Worm (Caenorhabditis elegans) whole organism, late embryonic: ENCODE results near the gene pph-2.

ENCODE experiments used
- C38D4.7 ChIP-seq: fragments of 200-800 bp; sonication (Bioruptor generic); optimal IDR thresholded peaks from 2 replicates; lab custom pipeline; 2018; ENCODE audit warnings: mild to moderate bottlenecking, missing genetic modification characterization, moderate library complexity, missing compliant biosample characterization
- F13H6.1 ChIP-seq: sonication (generic microtip); optimal IDR thresholded peaks from 2 replicates; lab custom pipeline; 2016; ENCODE audit warnings: missing genetic modification characterization, missing compliant biosample characterization
- K02D7.2 ChIP-seq: sonication (generic microtip); optimal IDR thresholded peaks from 2 replicates; lab custom pipeline; 2017; ENCODE audit warnings: mild to moderate bottlenecking, missing genetic modification characterization, missing compliant biosample characterization
- T23F11.4 ChIP-seq: fragments of 200-800 bp; sonication (Bioruptor generic); optimal IDR thresholded peaks from 2 replicates; lab custom pipeline; 2018; ENCODE audit warnings: mild to moderate bottlenecking, missing genetic modification characterization, missing compliant biosample characterization
- ahr-1 ChIP-seq: sonication (generic microtip); optimal IDR thresholded peaks from 2 replicates; lab custom pipeline; 2016; ENCODE audit warnings: missing genetic modification characterization, missing compliant biosample characterization
- ceh-14 ChIP-seq: sonication (generic microtip); optimal IDR thresholded peaks from 2 replicates; lab custom pipeline; 2016; ENCODE audit warnings: missing genotype, missing genetic modification characterization, missing compliant biosample characterization
- ceh-2 ChIP-seq: sonication (generic microtip); optimal IDR thresholded peaks from 2 replicates; lab custom pipeline; 2016; ENCODE audit warnings: missing genotype, missing genetic modification characterization, missing compliant biosample characterization
- ceh-24 ChIP-seq: sonication (generic microtip); optimal IDR thresholded peaks from 2 replicates; lab custom pipeline; 2016; ENCODE audit warnings: mild to moderate bottlenecking, missing genetic modification characterization, missing compliant biosample characterization
- ceh-30 ChIP-seq: fragments of 150-350 bp; optimal IDR thresholded peaks from 2 replicates; lab custom pipeline; 2014; ENCODE audit warnings: missing biosample characterization, missing genetic modification characterization
- ceh-31 ChIP-seq: sonication (generic microtip); optimal IDR thresholded peaks from 2 replicates; lab custom pipeline; 2016; ENCODE audit warnings: missing genetic modification characterization, missing compliant biosample characterization
- ceh-45 ChIP-seq: fragments of 200-800 bp; sonication (Bioruptor generic); IDR thresholded peaks from 2 replicates; pipeline ENCODE4 v1.3.6; 2022; ENCODE audit warnings: missing genetic modification reagents, missing genetic modification characterization, missing compliant biosample characterization
- ceh-48 ChIP-seq: sonication (generic microtip); optimal IDR thresholded peaks from 2 replicates; lab custom pipeline; 2016; ENCODE audit warnings: missing genetic modification characterization, inconsistent platforms, missing compliant biosample characterization
- ceh-6 ChIP-seq: fragments of 200-800 bp; sonication (Bioruptor generic); optimal IDR thresholded peaks from 2 replicates; lab custom pipeline; 2018; ENCODE audit warnings: mild to moderate bottlenecking, missing genetic modification characterization, missing compliant biosample characterization
- ceh-9 ChIP-seq: sonication (generic microtip); optimal IDR thresholded peaks from 2 replicates; lab custom pipeline; 2016; ENCODE audit warnings: mild to moderate bottlenecking, missing genetic modification characterization, inconsistent platforms, missing compliant biosample characterization
- che-1 ChIP-seq: sonication (generic microtip); optimal IDR thresholded peaks from 2 replicates; lab custom pipeline; 2016; ENCODE audit warnings: mild to moderate bottlenecking, missing genetic modification characterization, missing compliant biosample characterization
- dmd-4 ChIP-seq: sonication (generic microtip); optimal IDR thresholded peaks from 2 replicates; lab custom pipeline; 2016; ENCODE audit warnings: borderline replicate concordance, missing genetic modification characterization, missing compliant biosample characterization
- dve-1 ChIP-seq: sonication (generic microtip); optimal IDR thresholded peaks from 2 replicates; lab custom pipeline; 2017; ENCODE audit warnings: antibody characterized with exemption, mild to moderate bottlenecking, missing genetic modification characterization, missing compliant biosample characterization
- elt-4 ChIP-seq: sonication (generic microtip); optimal IDR thresholded peaks from 2 replicates; lab custom pipeline; 2016; ENCODE audit warnings: missing genetic modification characterization, missing compliant biosample characterization
- ets-4 ChIP-seq: sonication (generic microtip); optimal IDR thresholded peaks from 2 replicates; lab custom pipeline; 2016; ENCODE audit warnings: missing genetic modification characterization, missing compliant biosample characterization
- eyg-1 ChIP-seq: sonication (generic microtip); optimal IDR thresholded peaks from 2 replicates; lab custom pipeline; 2016; ENCODE audit warnings: missing genotype, missing genetic modification characterization, missing compliant biosample characterization
- fax-1 ChIP-seq: sonication (generic microtip); optimal IDR thresholded peaks from 2 replicates; lab custom pipeline; 2016; ENCODE audit warnings: missing genotype, missing genetic modification characterization, missing compliant biosample characterization
- fkh-10 ChIP-seq: fragments of 150-350 bp; optimal IDR thresholded peaks from 2 replicates; lab custom pipeline; 2014; ENCODE audit warnings: missing biosample characterization, missing genetic modification reagents, missing genetic modification characterization
- fkh-6 ChIP-seq: sonication (generic microtip); optimal IDR thresholded peaks from 2 replicates; lab custom pipeline; 2016; ENCODE audit warnings: missing genetic modification characterization, missing compliant biosample characterization
- gmeb-2 ChIP-seq: sonication (generic microtip); optimal IDR thresholded peaks from 2 replicates; lab custom pipeline; 2016; ENCODE audit warnings: missing genetic modification characterization, inconsistent platforms, missing compliant biosample characterization
- hlh-13 ChIP-seq: fragments of 200-800 bp; sonication (Bioruptor generic); optimal IDR thresholded peaks from 2 replicates; lab custom pipeline; 2018; ENCODE audit warnings: mild to moderate bottlenecking, missing genetic modification characterization, missing compliant biosample characterization
- hlh-15 ChIP-seq: sonication (generic microtip); optimal IDR thresholded peaks from 2 replicates; lab custom pipeline; 2016; ENCODE audit warnings: missing genetic modification characterization, missing compliant biosample characterization
- lim-6 ChIP-seq: sonication (generic microtip); optimal IDR thresholded peaks from 2 replicates; lab custom pipeline; 2016; ENCODE audit warnings: missing genetic modification characterization, missing compliant biosample characterization
- madf-2 ChIP-seq: sonication (generic microtip); optimal IDR thresholded peaks from 2 replicates; lab custom pipeline; 2017; ENCODE audit warnings: missing genetic modification characterization, missing compliant biosample characterization
- nfya-1 ChIP-seq: sonication (generic microtip); optimal IDR thresholded peaks from 2 replicates; lab custom pipeline; 2017; ENCODE audit warnings: missing genetic modification characterization, mild to moderate bottlenecking, missing compliant biosample characterization, antibody characterized with exemption, moderate library complexity
- nhr-11 ChIP-seq: fragments of 150-350 bp; optimal IDR thresholded peaks from 2 replicates; lab custom pipeline; 2014; ENCODE audit warnings: missing biosample characterization, missing genetic modification characterization
- npax-4 ChIP-seq: sonication (generic microtip); optimal IDR thresholded peaks from 2 replicates; lab custom pipeline; 2016; ENCODE audit warnings: missing genetic modification characterization, missing compliant biosample characterization
- pag-3 ChIP-seq: sonication (generic microtip); optimal IDR thresholded peaks from 2 replicates; lab custom pipeline; 2016; ENCODE audit warnings: missing compliant biosample characterization, missing genetic modification characterization, borderline replicate concordance
- pat-9 ChIP-seq: fragments of 200-800 bp; sonication (Bioruptor generic); optimal IDR thresholded peaks from 2 replicates; lab custom pipeline; 2018; ENCODE audit warnings: mild to moderate bottlenecking, missing genetic modification characterization, moderate library complexity, missing compliant biosample characterization
- pax-1 ChIP-seq: fragments of 150-350 bp; optimal IDR thresholded peaks from 2 replicates; lab custom pipeline; 2014; ENCODE audit warnings: missing biosample characterization, missing genetic modification characterization
- pha-2 ChIP-seq: sonication (generic microtip); optimal IDR thresholded peaks from 2 replicates; lab custom pipeline; 2017; ENCODE audit warnings: mild to moderate bottlenecking, missing genetic modification characterization, missing compliant biosample characterization
- pha-4 ChIP-seq: fragments of 150-350 bp; optimal IDR thresholded peaks from 2 replicates; lab custom pipeline; 2018; ENCODE audit warnings: missing biosample characterization, missing genetic modification reagents, missing genetic modification characterization
- pros-1 ChIP-seq: fragments of 150-350 bp; optimal IDR thresholded peaks from 2 replicates; lab custom pipeline; 2014; ENCODE audit warnings: missing biosample characterization, missing genetic modification reagents, missing genetic modification characterization
- ref-2 ChIP-seq: sonication (generic microtip); optimal IDR thresholded peaks from 2 replicates; lab custom pipeline; 2016; ENCODE audit warnings: missing genetic modification characterization, missing compliant biosample characterization
- rnt-1 ChIP-seq: sonication (generic microtip); optimal IDR thresholded peaks from 2 replicates; lab custom pipeline; 2016; ENCODE audit warnings: missing genetic modification characterization, missing compliant biosample characterization
- sdc-2 ChIP-seq: sonication (generic microtip); optimal IDR thresholded peaks from 2 replicates; lab custom pipeline; 2016; ENCODE audit warnings: missing genotype, missing genetic modification characterization, missing compliant biosample characterization
- sox-4 ChIP-seq: sonication (generic microtip); optimal IDR thresholded peaks from 2 replicates; lab custom pipeline; 2017; ENCODE audit warnings: mild to moderate bottlenecking, missing genetic modification characterization, inconsistent platforms, missing compliant biosample characterization
- syd-9 ChIP-seq: sonication (generic microtip); optimal IDR thresholded peaks from 2 replicates; lab custom pipeline; 2016; ENCODE audit warnings: mild to moderate bottlenecking, missing genetic modification characterization, moderate library complexity, missing compliant biosample characterization
- tbx-2 ChIP-seq: sonication (generic microtip); optimal IDR thresholded peaks from 2 replicates; lab custom pipeline; 2016; ENCODE audit warnings: missing genetic modification characterization, missing compliant biosample characterization
- tbx-7 ChIP-seq: sonication (generic microtip); optimal IDR thresholded peaks from 2 replicates; lab custom pipeline; 2016; ENCODE audit warnings: missing genotype, missing genetic modification characterization, missing compliant biosample characterization
- ttx-3 ChIP-seq: sonication (generic microtip); optimal IDR thresholded peaks from 2 replicates; lab custom pipeline; 2016; ENCODE audit warnings: missing genetic modification reagents, missing genetic modification characterization, missing compliant biosample characterization
- unc-3 ChIP-seq, 2 experiments: fragments of 200-800 bp in 1 of 2; sonication (Bioruptor generic) in 1 of 2; sonication (generic microtip) in 1 of 2; conservative IDR thresholded peaks in 1 of 2; optimal IDR thresholded peaks in 1 of 2; 2 replicates each; pipeline versions ENCODE4 v1.3.6 to Lab custom; 2016 to 2022; ENCODE audit warnings: missing compliant biosample characterization in 2 of 2, missing genetic modification characterization in 2 of 2, missing genetic modification reagents in 1 of 2
- unc-42 ChIP-seq: sonication (generic microtip); optimal IDR thresholded peaks from 2 replicates; lab custom pipeline; 2016; ENCODE audit warnings: missing genotype, missing genetic modification characterization, missing compliant biosample characterization
- unc-86 ChIP-seq: sonication (generic microtip); optimal IDR thresholded peaks from 2 replicates; lab custom pipeline; 2016; ENCODE audit warnings: missing genetic modification characterization, missing compliant biosample characterization
- ztf-16 ChIP-seq: sonication (generic microtip); optimal IDR thresholded peaks from 2 replicates; lab custom pipeline; 2017; ENCODE audit warnings: missing genetic modification characterization, missing compliant biosample characterization

pph-2 gene

DNA sequence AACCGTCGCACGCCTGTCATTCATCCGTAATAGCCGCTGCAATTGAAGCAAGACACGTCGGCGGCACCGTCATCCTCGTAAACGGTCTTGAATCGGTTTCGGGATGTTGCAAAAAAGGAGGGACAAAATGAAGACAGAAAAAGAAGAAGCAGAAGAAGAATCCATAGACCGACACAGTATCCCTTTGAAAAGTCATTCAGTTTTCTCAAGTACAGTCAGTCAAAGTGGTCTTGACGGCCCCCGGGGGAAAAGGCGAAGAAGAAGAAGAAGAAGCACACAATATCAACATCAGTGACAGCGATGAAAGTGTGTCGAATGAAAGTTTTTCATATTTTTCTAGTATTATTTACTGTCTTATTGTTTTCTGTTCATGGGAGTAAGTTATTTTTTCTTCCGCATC, 675 bp upstream of the pph-2 start, which contains the start of gene cutl-27:
TSS of gene cutl-27 (plus strand) at position 301 of the 400 bp plus-strand sequence.
- no peak for TF ChIP-seq tbx-2 (tag; lab: Kevin White, UChicago)
- no peak for TF ChIP-seq dmd-4 (tag; lab: Kevin White, UChicago)
- no peak for TF ChIP-seq ceh-9 (tag; lab: Kevin White, UChicago)
- no peak for TF ChIP-seq ahr-1 (tag; lab: Kevin White, UChicago)
- TF ChIP-seq unc-3 (GFP tag; conservative IDR thresholded peaks at IDR 0.05; lab: Robert Waterston, UW), result no peak
- no peak for TF ChIP-seq unc-3 (tag; optimal IDR thresholded peaks at IDR 0.05; lab: Kevin White, UChicago)
- TF ChIP-seq ceh-2 (tag; lab: Kevin White, UChicago), result no peak
- no peak for TF ChIP-seq hlh-15
- TF ChIP-seq dve-1 (tag; lab: Kevin White, UChicago), result no peak
- TF ChIP-seq ceh-6 (GFP tag; lab: Kevin White, UChicago), result no peak
- no peak for TF ChIP-seq pat-9 (tag; lab: Kevin White, UChicago)
- TF ChIP-seq pha-2 (tag; lab: Kevin White, UChicago), result no peak
- no peak for TF ChIP-seq C38D4.7 (GFP tag; lab: Kevin White, UChicago)
- no peak for TF ChIP-seq fax-1 (tag; lab: Kevin White, UChicago)
- no peak for TF ChIP-seq ceh-24
- no peak for TF ChIP-seq ztf-16
- TF ChIP-seq che-1 (tag; lab: Kevin White, UChicago), result no peak
- TF ChIP-seq K02D7.2 (tag; lab: Kevin White, UChicago), result no peak

DNA sequence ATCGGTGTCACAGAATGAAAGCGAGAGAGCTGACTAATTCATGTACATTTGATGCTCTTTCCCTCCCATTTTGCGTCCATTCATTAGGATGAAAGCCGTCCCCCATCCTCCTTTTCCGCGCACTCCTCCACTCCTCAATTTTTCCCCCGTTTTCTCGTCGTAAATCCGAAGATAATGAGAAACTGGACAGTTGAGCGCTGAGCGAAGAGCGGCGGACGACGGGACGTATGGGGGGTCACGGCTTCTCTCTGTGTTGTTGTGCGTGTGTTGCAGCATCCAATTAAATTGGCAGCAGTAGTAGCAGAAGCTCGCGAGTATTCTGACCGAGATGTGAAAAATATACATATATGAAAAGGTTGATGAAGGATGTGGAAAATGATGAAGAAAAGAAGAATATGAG, 5.7 kb downstream of the pph-2 start:
- TF ChIP-seq nhr-11 (tag; lab: Kevin White, UChicago), result no peak
- TF ChIP-seq dmd-4 (tag; lab: Kevin White, UChicago), result no peak
- no peak for TF ChIP-seq hlh-15
- TF ChIP-seq ets-4 (tag; lab: Kevin White, UChicago), result no peak
- TF ChIP-seq sdc-2 (tag; lab: Kevin White, UChicago), result no peak
- TF ChIP-seq elt-4, result no peak
- TF ChIP-seq tbx-7 (tag; lab: Kevin White, UChicago), result no peak
- no peak for TF ChIP-seq npax-4
- TF ChIP-seq ceh-14 (tag; lab: Kevin White, UChicago), result peak; percentile 64
- no peak for TF ChIP-seq ref-2 (tag; lab: Kevin White, UChicago)
- no peak for TF ChIP-seq tbx-2 (tag; lab: Kevin White, UChicago)
- no peak for TF ChIP-seq ceh-30
- TF ChIP-seq ceh-45 (GFP tag; lab: Robert Waterston, UW), result no peak
- TF ChIP-seq eyg-1 (tag; lab: Kevin White, UChicago), result no peak
- TF ChIP-seq che-1 (tag; lab: Kevin White, UChicago), result no peak
- TF ChIP-seq ceh-2 (tag; lab: Kevin White, UChicago), result no peak
- no peak for TF ChIP-seq gmeb-2 (tag; lab: Kevin White, UChicago)
- no peak for TF ChIP-seq fkh-10
- no peak for TF ChIP-seq pha-4 (tag; lab: Kevin White, UChicago)
- TF ChIP-seq T23F11.4, result no peak
- TF ChIP-seq ceh-6 (GFP tag; lab: Kevin White, UChicago), result no peak
- no peak for TF ChIP-seq F13H6.1 (tag; lab: Kevin White, UChicago)
- no peak for TF ChIP-seq madf-2 (tag; lab: Kevin White, UChicago)
- TF ChIP-seq unc-42, result peak; percentile 66
- no peak for TF ChIP-seq syd-9 (tag; lab: Kevin White, UChicago)
- TF ChIP-seq lim-6 (tag; lab: Kevin White, UChicago), result peak; percentile 45
- no peak for TF ChIP-seq rnt-1 (tag; lab: Kevin White, UChicago)
- no peak for TF ChIP-seq fkh-6
- no peak for TF ChIP-seq pros-1 (tag; lab: Kevin White, UChicago)
- TF ChIP-seq ceh-48, result no peak
- no peak for TF ChIP-seq sox-4 (tag; lab: Kevin White, UChicago)
- TF ChIP-seq pax-1 (tag; lab: Kevin White, UChicago), result no peak
- TF ChIP-seq ttx-3 (tag; lab: Kevin White, UChicago), result peak; percentile 41
- TF ChIP-seq pat-9 (tag; lab: Kevin White, UChicago), result no peak
- no peak for TF ChIP-seq hlh-13
- no peak for TF ChIP-seq ztf-16
- TF ChIP-seq unc-3 (GFP tag; conservative IDR thresholded peaks at IDR 0.05; lab: Robert Waterston, UW), result no peak
- no peak for TF ChIP-seq unc-3 (tag; optimal IDR thresholded peaks at IDR 0.05; lab: Kevin White, UChicago)
- no peak for TF ChIP-seq pag-3 (tag; lab: Kevin White, UChicago)
- TF ChIP-seq fax-1 (tag; lab: Kevin White, UChicago), result no peak
- TF ChIP-seq ceh-9 (tag; lab: Kevin White, UChicago), result peak; percentile 27
- peak; percentile 16 for TF ChIP-seq nfya-1 (tag; lab: Kevin White, UChicago)
- TF ChIP-seq unc-86 (tag; lab: Kevin White, UChicago), result no peak
- peak; percentile 18 for TF ChIP-seq ceh-31 (tag; lab: Kevin White, UChicago)
- TF ChIP-seq ahr-1 (tag; lab: Kevin White, UChicago), result no peak
